Worm (Caenorhabditis elegans): ENCODE measurements around the gene srx-10.

DNA sequence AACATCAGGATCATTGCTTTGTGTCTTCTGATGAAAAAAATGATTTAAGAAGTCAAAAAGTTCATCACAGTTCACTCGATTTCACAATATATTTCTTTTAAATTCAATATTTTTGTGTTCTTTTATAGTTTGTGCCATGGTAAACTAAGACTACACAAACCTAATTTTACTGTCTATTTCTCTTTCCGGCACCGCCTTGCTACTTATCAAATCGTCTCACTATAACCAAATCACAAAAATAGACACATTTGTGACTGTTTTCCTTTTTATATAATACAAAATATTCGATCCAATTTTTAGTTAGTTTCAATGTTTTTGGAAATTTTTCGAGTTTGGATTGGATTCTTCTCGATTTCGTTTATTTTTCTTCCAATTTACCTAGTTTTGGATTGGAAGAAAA, 7.8 kb upstream of the srx-10 start, which contains the start of gene swt-6:
- TF ChIP-seq pha-4 (tag; optimal IDR thresholded peaks at IDR 0.05) (no peak), pqm-1 (tag; optimal IDR thresholded peaks at IDR 0.05) (no peak), sox-4 (tag; optimal IDR thresholded peaks at IDR 0.05) (no peak)
